Worm (Caenorhabditis elegans) whole organism, L1 larva: Measurements from ENCODE around the gene F43B10.1.

ENCODE experiments used
- ceh-82 ChIP-seq, 3 experiments: fragments of 150-350 bp in 1 of 3; sonication (generic microtip) in 2 of 3; optimal IDR thresholded peaks; 2 replicates each; lab custom pipeline; 2014 to 2017; ENCODE audit warnings: missing biosample characterization in 3 of 3, missing genetic modification characterization in 3 of 3
- fos-1 ChIP-seq: fragments of 150-350 bp; optimal IDR thresholded peaks from 2 replicates; lab custom pipeline; 2014; ENCODE audit warnings: missing biosample characterization, missing genetic modification characterization
- nhr-77 ChIP-seq: fragments of 150-350 bp; optimal IDR thresholded peaks from 2 replicates; lab custom pipeline; 2014; ENCODE audit warnings: missing biosample characterization, missing genetic modification characterization
- zip-4 ChIP-seq: fragments of 200-800 bp; sonication (Bioruptor generic); optimal IDR thresholded peaks from 2 replicates; lab custom pipeline; 2018; ENCODE audit warnings: mild to moderate bottlenecking, missing genetic modification characterization, moderate library complexity, missing compliant biosample characterization

DNA sequence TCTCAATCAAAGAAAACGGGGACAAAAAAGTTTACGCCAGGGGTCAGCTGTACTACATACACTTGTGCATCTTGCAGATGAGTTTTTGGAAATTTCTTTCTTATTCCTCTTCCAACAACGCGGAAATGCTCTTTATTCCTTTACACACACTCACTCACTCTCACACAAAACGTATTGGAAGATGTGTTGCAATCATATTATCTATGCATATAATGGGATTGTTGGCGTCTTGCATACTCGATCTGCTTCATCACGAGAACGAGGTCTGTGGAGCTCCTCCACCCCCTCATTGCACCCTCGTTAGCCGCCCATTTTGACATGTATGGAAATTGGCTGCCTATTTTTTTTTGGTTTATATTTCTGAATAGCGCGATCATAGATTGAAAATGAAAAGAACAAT lies 13.8 kb downstream of the F43B10.1 start:
- no peak for TF ChIP-seq ceh-82 (tag; optimal IDR thresholded peaks at IDR 0.05; lab: Kevin White, UChicago)
- no peak for TF ChIP-seq nhr-77 (tag; lab: Kevin White, UChicago)
- TF ChIP-seq fos-1: no peak
- TF ChIP-seq zip-4 (GFP tag; lab: Kevin White, UChicago): no peak
